Fruit fly (Drosophila melanogaster) whole organism, adult: Measurements from ENCODE around the gene RFeSP.
A peak's percentile ranks its signal among the peaks of the same experiment; 100 is the strongest.

Source experiments
- CG11617 ChIP-seq: fragments of 200-800 bp; sonication (Bioruptor generic); optimal IDR thresholded peaks from 2 replicates; lab custom pipeline; 2017; ENCODE audit warnings: mild to moderate bottlenecking, missing biosample characterization, missing genetic modification reagents, missing genetic modification characterization
- CG12768 ChIP-seq: fragments of 200-800 bp; sonication (Bioruptor generic); optimal IDR thresholded peaks from 2 replicates; lab custom pipeline; 2017; ENCODE audit warnings: missing biosample characterization, missing genetic modification characterization, mild to moderate bottlenecking, moderate library complexity, missing genetic modification reagents
- CG14711 ChIP-seq: fragments of 200-800 bp; sonication (Bioruptor generic); optimal IDR thresholded peaks from 2 replicates; lab custom pipeline; 2018; ENCODE audit warnings: missing biosample characterization, mild to moderate bottlenecking, missing genetic modification characterization, moderate library complexity
- CG1620 ChIP-seq: fragments of 200-800 bp; sonication (Bioruptor generic); optimal IDR thresholded peaks from 2 replicates; lab custom pipeline; 2016; ENCODE audit warnings: missing biosample characterization, missing genetic modification characterization
- CG33017 ChIP-seq: fragments of 200-800 bp; sonication (Bioruptor generic); optimal IDR thresholded peaks from 2 replicates; lab custom pipeline; 2018; ENCODE audit warnings: missing biosample characterization, mild to moderate bottlenecking, missing genetic modification characterization, moderate library complexity
- CG5204 ChIP-seq: fragments of 200-800 bp; sonication (Bioruptor generic); optimal IDR thresholded peaks from 2 replicates; lab custom pipeline; 2016; ENCODE audit warnings: missing biosample characterization, missing genetic modification characterization
- CG7045 ChIP-seq: fragments of 200-800 bp; sonication (Bioruptor generic); optimal IDR thresholded peaks from 2 replicates; lab custom pipeline; 2017; ENCODE audit warnings: missing biosample characterization, mild to moderate bottlenecking, missing genetic modification characterization
- CG7101 ChIP-seq: fragments of 200-800 bp; sonication (Bioruptor generic); optimal IDR thresholded peaks from 2 replicates; lab custom pipeline; 2018; ENCODE audit warnings: missing biosample characterization, mild to moderate bottlenecking, missing genetic modification characterization, moderate library complexity
- Clk ChIP-seq: fragments of 200-800 bp; sonication (Bioruptor generic); optimal IDR thresholded peaks from 2 replicates; lab custom pipeline; 2017; ENCODE audit warnings: missing biosample characterization, missing genetic modification characterization
- Crg-1 ChIP-seq: fragments of 200-800 bp; sonication (Bioruptor generic); optimal IDR thresholded peaks from 2 replicates; lab custom pipeline; 2016; ENCODE audit warnings: missing biosample characterization, missing genetic modification characterization
- Hr96 ChIP-seq: fragments of 200-800 bp; sonication (Bioruptor generic); optimal IDR thresholded peaks from 2 replicates; lab custom pipeline; 2016; ENCODE audit warnings: missing biosample characterization, missing genetic modification characterization
- Mnt ChIP-seq: fragments of 200-800 bp; sonication (Bioruptor generic); optimal IDR thresholded peaks from 2 replicates; lab custom pipeline; 2016; ENCODE audit warnings: missing biosample characterization, mild to moderate bottlenecking, missing genetic modification characterization
- bab1 ChIP-seq: fragments of 200-800 bp; sonication (Bioruptor generic); optimal IDR thresholded peaks from 3 replicates; lab custom pipeline; 2019; ENCODE audit warnings: missing biosample characterization, mild to moderate bottlenecking, missing genetic modification characterization, moderate library complexity
- cic ChIP-seq: fragments of 200-800 bp; sonication (Bioruptor generic); optimal IDR thresholded peaks from 2 replicates; lab custom pipeline; 2017; ENCODE audit warnings: missing biosample characterization, mild to moderate bottlenecking, missing genetic modification characterization, moderate library complexity
- cnc ChIP-seq, 2 experiments: fragments of >200 bp; optimal IDR thresholded peaks; 2 replicates each; lab custom pipeline; 2017
- kay ChIP-seq: fragments of 200-800 bp; sonication (Bioruptor generic); peaks from one replicate; lab custom pipeline; 2016; ENCODE audit warnings: missing biosample characterization, missing genetic modification characterization, borderline replicate concordance
- ovo ChIP-seq: fragments of 200-800 bp; sonication (Bioruptor generic); optimal IDR thresholded peaks from 2 replicates; lab custom pipeline; 2016; ENCODE audit warnings: missing biosample characterization, missing genetic modification characterization
- pad ChIP-seq: fragments of 200-800 bp; sonication (Bioruptor generic); optimal IDR thresholded peaks from 3 replicates; lab custom pipeline; 2017; ENCODE audit warnings: missing biosample characterization, missing genetic modification characterization, mild to moderate bottlenecking, moderate library complexity, missing genetic modification reagents
- tj ChIP-seq: fragments of 200-800 bp; sonication (Bioruptor generic); optimal IDR thresholded peaks from 3 replicates; lab custom pipeline; 2017; ENCODE audit warnings: missing biosample characterization, mild to moderate bottlenecking, missing genetic modification characterization, moderate library complexity
- toe ChIP-seq: fragments of 200-800 bp; sonication (Bioruptor generic); optimal IDR thresholded peaks from 2 replicates; lab custom pipeline; 2016; ENCODE audit warnings: missing biosample characterization, missing genetic modification characterization

Gene RFeSP

dm6 chr2L:1646037-1646436 is 32.1 kb upstream of the RFeSP start:
- TF ChIP-seq CG7101 = no peak
- TF ChIP-seq Clk (GFP tag; lab: Kevin White, UChicago) = no peak
- no peak for TF ChIP-seq CG11617 (GFP tag; lab: Kevin White, UChicago)
- no peak for TF ChIP-seq CG1620
- TF ChIP-seq CG5204 (GFP tag; lab: Kevin White, UChicago) = no peak
- TF ChIP-seq pad (GFP tag; lab: Kevin White, UChicago) = no peak
- no peak for TF ChIP-seq CG33017
- no peak for TF ChIP-seq kay (GFP tag; lab: Kevin White, UChicago)
- no peak for TF ChIP-seq cic

dm6 chr2L:1645328-1645727 is 31.4 kb upstream of the RFeSP start:
- no peak for TF ChIP-seq Hr96 (GFP tag; lab: Kevin White, UChicago)
- TF ChIP-seq Crg-1 (GFP tag; lab: Kevin White, UChicago) = no peak
- peak; percentile 9 for TF ChIP-seq kay (GFP tag; lab: Kevin White, UChicago)

- TF ChIP-seq pad (GFP tag; lab: Kevin White, UChicago) (no peak), tj (GFP tag; lab: Kevin White, UChicago) (peak; percentile 6), Mnt (GFP tag; lab: Kevin White, UChicago) (no peak)
Measured at dm6 chr2L:1644378-1644777, 30.4 kb upstream of the RFeSP start.

dm6 chr2L:1643252-1643864 is 29.4 kb upstream of the RFeSP start:
- TF ChIP-seq bab1 (GFP tag; lab: Kevin White, UChicago) (no peak), pad (GFP tag; lab: Kevin White, UChicago) (no peak), tj (GFP tag; lab: Kevin White, UChicago) (no peak), CG12768 (GFP tag; lab: Kevin White, UChicago) (no peak), Clk (GFP tag; lab: Kevin White, UChicago) (no peak), CG33017 (no peak), CG7101 (no peak), CG1620 (no peak), cnc (optimal IDR thresholded peaks at IDR 0.05; lab: Kevin White, UChicago) (no peak), CG5204 (GFP tag; lab: Kevin White, UChicago) (no peak), CG14711 (tag; lab: Kevin White, UChicago) (no peak), CG11617 (GFP tag; lab: Kevin White, UChicago) (no peak), Crg-1 (GFP tag; lab: Kevin White, UChicago) (no peak), cic (no peak), Mnt (GFP tag; lab: Kevin White, UChicago) (no peak), Hr96 (GFP tag; lab: Kevin White, UChicago) (no peak), kay (GFP tag; lab: Kevin White, UChicago) (no peak), CG7045 (GFP tag; lab: Kevin White, UChicago) (no peak), toe (GFP tag; lab: Kevin White, UChicago) (no peak)

dm6 chr2L:1638650-1639549 is 24.9 kb upstream of the RFeSP start:
- TF ChIP-seq cic (no peak), CG14711 (tag; lab: Kevin White, UChicago) (no peak), toe (GFP tag; lab: Kevin White, UChicago) (no peak), Hr96 (GFP tag; lab: Kevin White, UChicago) (no peak), bab1 (GFP tag; lab: Kevin White, UChicago) (no peak), CG12768 (GFP tag; lab: Kevin White, UChicago) (no peak), Clk (GFP tag; lab: Kevin White, UChicago) (no peak), Mnt (GFP tag; lab: Kevin White, UChicago) (no peak), CG5204 (GFP tag; lab: Kevin White, UChicago) (no peak), tj (GFP tag; lab: Kevin White, UChicago) (no peak), CG7101 (no peak), CG33017 (no peak), pad (GFP tag; lab: Kevin White, UChicago) (no peak), kay (GFP tag; lab: Kevin White, UChicago) (no peak), CG7045 (GFP tag; lab: Kevin White, UChicago) (no peak), Crg-1 (GFP tag; lab: Kevin White, UChicago) (no peak), CG11617 (GFP tag; lab: Kevin White, UChicago) (no peak), ovo (GFP tag; lab: Kevin White, UChicago) (no peak), cnc (optimal IDR thresholded peaks at IDR 0.05; lab: Kevin White, UChicago) (no peak)
